Worm (Caenorhabditis elegans) whole organism, L4 larva: ENCODE measurements around the gene W07E11.1.

Source experiments
- F10B5.3 ChIP-seq: sonication (generic microtip); optimal IDR thresholded peaks from 2 replicates; lab custom pipeline; 2016; ENCODE audit warnings: mild to moderate bottlenecking, missing genetic modification characterization, missing compliant biosample characterization
- F26F4.8 ChIP-seq: fragments of 200-800 bp; sonication (Bioruptor generic); conservative IDR thresholded peaks from 2 replicates; pipeline ENCODE4 v1.3.6; 2022; ENCODE audit warnings: missing genetic modification characterization, missing compliant biosample characterization
- F44E2.7 ChIP-seq: fragments of 200-800 bp; sonication (Bioruptor generic); IDR thresholded peaks from 2 replicates; pipeline ENCODE4 v2.1.2; 2022; ENCODE audit warnings: missing genetic modification characterization, missing compliant biosample characterization
- R02D3.7 ChIP-seq: fragments of 150-350 bp; sonication (generic microtip); optimal IDR thresholded peaks from 3 replicates; lab custom pipeline; 2014; ENCODE audit warnings: missing biosample characterization, missing genetic modification characterization
- Y48G9A.11 ChIP-seq: fragments of 200-800 bp; sonication (Bioruptor generic); IDR thresholded peaks from 2 replicates; pipeline ENCODE4 v1.3.6; 2022; ENCODE audit warnings: missing genetic modification reagents, missing genetic modification characterization, missing compliant biosample characterization
- Y75B8A.6 ChIP-seq: fragments of 200-800 bp; sonication (Bioruptor generic); IDR thresholded peaks from 2 replicates; pipeline ENCODE4 v1.3.6; 2022; ENCODE audit warnings: missing genetic modification reagents, missing genetic modification characterization, missing compliant biosample characterization
- ZK337.2 ChIP-seq: fragments of 200-800 bp; sonication (Bioruptor generic); IDR thresholded peaks from 2 replicates; pipeline ENCODE4 v1.3.6; 2022; ENCODE audit warnings: missing genetic modification reagents, missing genetic modification characterization, missing compliant biosample characterization
- ZK546.5 ChIP-seq, 2 experiments: sonication (generic microtip); optimal IDR thresholded peaks; 2 replicates each; lab custom pipeline; 2017; ENCODE audit warnings: missing biosample characterization in 2 of 2, missing genetic modification characterization in 2 of 2
- aha-1 ChIP-seq: fragments of 150-350 bp; peaks from one replicate; lab custom pipeline; 2014; ENCODE audit warnings: missing biosample characterization, missing genetic modification characterization
- arid-1 ChIP-seq: fragments of 200-800 bp; sonication (Bioruptor generic); conservative IDR thresholded peaks from 2 replicates; pipeline ENCODE4 v1.3.6; 2022; ENCODE audit warnings: missing genetic modification reagents, missing genetic modification characterization, missing compliant biosample characterization
- attf-4 ChIP-seq: sonication (generic microtip); optimal IDR thresholded peaks from 3 replicates; lab custom pipeline; 2017; ENCODE audit warnings: missing biosample characterization, missing genetic modification characterization
- ceh-28 ChIP-seq: fragments of 150-350 bp; optimal IDR thresholded peaks from 2 replicates; lab custom pipeline; 2014; ENCODE audit warnings: missing biosample characterization, missing genetic modification reagents, missing genetic modification characterization
- ceh-62 ChIP-seq: sonication (generic microtip); optimal IDR thresholded peaks from 2 replicates; lab custom pipeline; 2017; ENCODE audit warnings: missing biosample characterization, missing genetic modification characterization
- ceh-82 ChIP-seq: sonication (generic microtip); optimal IDR thresholded peaks from 2 replicates; lab custom pipeline; 2017; ENCODE audit warnings: missing biosample characterization, missing genetic modification characterization
- cey-2 ChIP-seq: sonication (generic microtip); optimal IDR thresholded peaks from 3 replicates; lab custom pipeline; 2017; ENCODE audit warnings: missing genetic modification characterization, mild to moderate bottlenecking, missing compliant biosample characterization, antibody characterized with exemption, borderline replicate concordance; ENCODE audit not compliant: insufficient read depth
- daf-19 ChIP-seq: fragments of 200-800 bp; sonication (Bioruptor generic); conservative IDR thresholded peaks from 2 replicates; pipeline ENCODE4 v1.3.6; 2022; ENCODE audit warnings: missing genetic modification characterization, missing compliant biosample characterization
- dmd-8 ChIP-seq: fragments of 200-800 bp; sonication (Bioruptor generic); IDR thresholded peaks from 2 replicates; pipeline ENCODE4 v1.3.6; 2022; ENCODE audit warnings: missing genetic modification characterization, missing compliant biosample characterization
- dmd-9 ChIP-seq: fragments of 200-800 bp; sonication (Bioruptor generic); IDR thresholded peaks from 2 replicates; pipeline ENCODE4 v1.3.6; 2022; ENCODE audit warnings: missing genetic modification reagents, missing genetic modification characterization, missing compliant biosample characterization
- fos-1 ChIP-seq: fragments of 150-350 bp; optimal IDR thresholded peaks from 2 replicates; lab custom pipeline; 2014; ENCODE audit warnings: missing biosample characterization, missing genetic modification characterization
- gei-8 ChIP-seq: fragments of 200-800 bp; sonication (Bioruptor generic); optimal IDR thresholded peaks from 2 replicates; lab custom pipeline; 2018; ENCODE audit warnings: mild to moderate bottlenecking, missing genetic modification characterization, missing compliant biosample characterization
- hlh-11 ChIP-seq: fragments of 200-800 bp; sonication (Bioruptor generic); optimal IDR thresholded peaks from 2 replicates; lab custom pipeline; 2018; ENCODE audit warnings: mild to moderate bottlenecking, missing genetic modification characterization, missing compliant biosample characterization
- hmg-1.1 ChIP-seq: fragments of 200-800 bp; sonication (Bioruptor generic); IDR thresholded peaks from 2 replicates; pipeline ENCODE4 v1.3.6; 2022; ENCODE audit warnings: missing genetic modification reagents, missing genetic modification characterization, missing compliant biosample characterization
- jun-1 ChIP-seq: fragments of 150-350 bp; optimal IDR thresholded peaks from 2 replicates; lab custom pipeline; 2014; ENCODE audit warnings: missing biosample characterization, missing genetic modification reagents, missing genetic modification characterization
- lim-7 ChIP-seq: fragments of 200-800 bp; sonication (Bioruptor generic); IDR thresholded peaks from 2 replicates; pipeline ENCODE4 v1.3.6; 2022; ENCODE audit warnings: missing genetic modification characterization, missing compliant biosample characterization
- lin-1 ChIP-seq: fragments of 200-800 bp; sonication (Bioruptor generic); IDR thresholded peaks from 2 replicates; pipeline ENCODE4 v1.3.6; 2022; ENCODE audit warnings: missing genetic modification reagents, missing genetic modification characterization, missing compliant biosample characterization
- lin-13 ChIP-seq: fragments of 150-350 bp; optimal IDR thresholded peaks from 2 replicates; lab custom pipeline; 2014; ENCODE audit warnings: missing biosample characterization, missing genetic modification reagents, missing genetic modification characterization
- lin-29 ChIP-seq: fragments of 200-800 bp; sonication (Bioruptor generic); IDR thresholded peaks from 2 replicates; pipeline ENCODE4 v1.3.6; 2022; ENCODE audit warnings: missing genetic modification reagents, missing genetic modification characterization, missing compliant biosample characterization
- lin-39 ChIP-seq: fragments of 150-350 bp; optimal IDR thresholded peaks from 2 replicates; lab custom pipeline; 2014; ENCODE audit warnings: missing biosample characterization, missing genetic modification reagents, missing genetic modification characterization
- mdt-29 ChIP-seq: fragments of 200-800 bp; sonication (Bioruptor generic); IDR thresholded peaks from 2 replicates; pipeline ENCODE4 v1.3.6; 2022; ENCODE audit warnings: missing genetic modification reagents, missing genetic modification characterization, missing compliant biosample characterization
- mep-1 ChIP-seq: fragments of 150-350 bp; sonication (generic microtip); optimal IDR thresholded peaks from 3 replicates; lab custom pipeline; 2014; ENCODE audit warnings: missing biosample characterization, missing genetic modification characterization
- nhr-28 ChIP-seq: fragments of 150-350 bp; optimal IDR thresholded peaks from 2 replicates; lab custom pipeline; 2014; ENCODE audit warnings: missing biosample characterization, missing genetic modification characterization
- nhr-41 ChIP-seq: fragments of 200-800 bp; sonication (Bioruptor generic); IDR thresholded peaks from 2 replicates; pipeline ENCODE4 v1.3.6; 2022; ENCODE audit warnings: missing genetic modification reagents, missing genetic modification characterization, missing compliant biosample characterization
- nhr-42 ChIP-seq: fragments of 200-800 bp; sonication (Bioruptor generic); IDR thresholded peaks from 2 replicates; pipeline ENCODE4 v1.3.6; 2022; ENCODE audit warnings: missing genetic modification characterization, missing compliant biosample characterization
- nhr-76 ChIP-seq: fragments of 150-350 bp; optimal IDR thresholded peaks from 2 replicates; lab custom pipeline; 2014; ENCODE audit warnings: missing biosample characterization, missing genetic modification characterization
- nhr-77 ChIP-seq: fragments of 150-350 bp; optimal IDR thresholded peaks from 2 replicates; lab custom pipeline; 2014; ENCODE audit warnings: missing biosample characterization, missing genetic modification characterization
- php-3 ChIP-seq: fragments of 200-800 bp; sonication (Bioruptor generic); IDR thresholded peaks from 2 replicates; pipeline ENCODE4 v1.3.6; 2022; ENCODE audit warnings: missing genetic modification reagents, missing genetic modification characterization, missing compliant biosample characterization
- rbr-2 ChIP-seq: sonication (generic microtip); optimal IDR thresholded peaks from 2 replicates; lab custom pipeline; 2016; ENCODE audit warnings: missing genotype, missing genetic modification characterization, missing compliant biosample characterization
- set-16 ChIP-seq: fragments of 200-800 bp; sonication (Bioruptor generic); IDR thresholded peaks from 2 replicates; pipeline ENCODE4 v1.3.6; 2022; ENCODE audit warnings: missing genetic modification reagents, missing genetic modification characterization, missing compliant biosample characterization
- skn-1 ChIP-seq: fragments of 150-350 bp; optimal IDR thresholded peaks from 2 replicates; lab custom pipeline; 2014; ENCODE audit warnings: missing biosample characterization, missing genetic modification characterization
- spr-1 ChIP-seq: sonication (generic microtip); optimal IDR thresholded peaks from 2 replicates; lab custom pipeline; 2016; ENCODE audit warnings: mild to moderate bottlenecking, missing genetic modification characterization, missing compliant biosample characterization
- spr-3 ChIP-seq: fragments of 200-800 bp; sonication (Bioruptor generic); optimal IDR thresholded peaks from 2 replicates; lab custom pipeline; 2018; ENCODE audit warnings: mild to moderate bottlenecking, missing genetic modification characterization, missing compliant biosample characterization
- tra-1 ChIP-seq: fragments of 200-800 bp; sonication (Bioruptor generic); IDR thresholded peaks from 2 replicates; pipeline ENCODE4 v1.3.6; 2022; ENCODE audit warnings: missing genetic modification reagents, missing genetic modification characterization, missing compliant biosample characterization
- unc-39 ChIP-seq: sonication (generic microtip); optimal IDR thresholded peaks from 2 replicates; lab custom pipeline; 2017; ENCODE audit warnings: missing biosample characterization, missing genetic modification characterization
- unc-62 ChIP-seq, 3 experiments: fragments of 150-350 bp in 1 of 3; sonication (generic microtip); optimal IDR thresholded peaks in 2 of 3; peaks in 1 of 3; 1 replicate in 1 of 3; 2 replicates in 2 of 3; lab custom pipeline; 2014 to 2017; ENCODE audit warnings: missing biosample characterization in 3 of 3, missing genetic modification characterization in 3 of 3, missing genetic modification reagents in 3 of 3, missing genotype in 1 of 3
- zag-1 ChIP-seq: fragments of 150-350 bp; optimal IDR thresholded peaks from 2 replicates; lab custom pipeline; 2014; ENCODE audit warnings: missing biosample characterization, missing genetic modification characterization
- zfp-3 ChIP-seq: fragments of 200-800 bp; sonication (Bioruptor generic); conservative IDR thresholded peaks from 2 replicates; pipeline ENCODE4 v1.3.6; 2022; ENCODE audit warnings: missing genetic modification reagents, missing genetic modification characterization, missing compliant biosample characterization
- zip-2 ChIP-seq: fragments of 150-350 bp; optimal IDR thresholded peaks from 2 replicates; lab custom pipeline; 2014; ENCODE audit warnings: missing biosample characterization, missing genetic modification characterization
- ztf-7 ChIP-seq: fragments of 150-350 bp; optimal IDR thresholded peaks from 2 replicates; lab custom pipeline; 2014; ENCODE audit warnings: missing biosample characterization, missing genetic modification characterization

Gene W07E11.1

ce11 chrX:10146592-10146991, 62.2 kb downstream of the W07E11.1 start, which contains the start of gene unc-115 (continued):
- no peak for TF ChIP-seq ceh-82 (tag; lab: Kevin White, UChicago)
- TF ChIP-seq tra-1 (GFP tag; lab: Robert Waterston, UW) = peak; percentile 28; the same call in 1 of the 2 replicates
- TF ChIP-seq arid-1 (GFP tag; lab: Robert Waterston, UW) = peak; percentile 75
- peak; percentile 91 for TF ChIP-seq rbr-2 (tag; lab: Kevin White, UChicago)
- TF ChIP-seq lim-7 = no peak
- TF ChIP-seq nhr-28 = peak; percentile 56
- no peak for TF ChIP-seq ZK337.2 (GFP tag; lab: Robert Waterston, UW)
- TF ChIP-seq zip-2 = no peak
- 0 out of 2 replicates have a peak, but pooled peaks have one; percentile 22 for TF ChIP-seq nhr-42
- TF ChIP-seq nhr-41 (GFP tag; lab: Robert Waterston, UW) = no peak
- TF ChIP-seq Y75B8A.6 (GFP tag; lab: Robert Waterston, UW) = no peak
- peak; percentile 27 for TF ChIP-seq gei-8 (GFP tag; lab: Kevin White, UChicago)
- TF ChIP-seq attf-4 (tag; lab: Kevin White, UChicago) = no peak
- TF ChIP-seq lin-13 (GFP tag; lab: Kevin White, UChicago) = peak; percentile 72
- no peak for TF ChIP-seq skn-1 (tag; lab: Kevin White, UChicago)
- peak; percentile 87 for TF ChIP-seq mep-1
- TF ChIP-seq jun-1 = no peak
- TF ChIP-seq zfp-3 (GFP tag; lab: Robert Waterston, UW) = 0 out of 2 replicates have a peak, but pooled peaks have one; percentile 9
- peak; percentile 92 for TF ChIP-seq hlh-11

- TF ChIP-seq nhr-76 (tag; lab: Kevin White, UChicago) (no peak), hmg-1.1 (GFP tag; lab: Robert Waterston, UW) (no peak), fos-1 (tag; lab: Kevin White, UChicago) (no peak), mdt-29 (no peak), unc-62 (GFP tag; optimal IDR thresholded peaks at IDR 0.05 in 1 of 2; lab: Kevin White, UChicago) (peak in 1 of 2 experiments; percentile 98), unc-62 (tag; optimal IDR thresholded peaks at IDR 0.05; lab: Kevin White, UChicago) (no peak), nhr-77 (no peak), F44E2.7 (no peak)
- TF ChIP-seq, all 104 proteins: peak for 1
Measured at ce11 chrX:10147236-10147635, 62.8 kb downstream of the W07E11.1 start.

DNA sequence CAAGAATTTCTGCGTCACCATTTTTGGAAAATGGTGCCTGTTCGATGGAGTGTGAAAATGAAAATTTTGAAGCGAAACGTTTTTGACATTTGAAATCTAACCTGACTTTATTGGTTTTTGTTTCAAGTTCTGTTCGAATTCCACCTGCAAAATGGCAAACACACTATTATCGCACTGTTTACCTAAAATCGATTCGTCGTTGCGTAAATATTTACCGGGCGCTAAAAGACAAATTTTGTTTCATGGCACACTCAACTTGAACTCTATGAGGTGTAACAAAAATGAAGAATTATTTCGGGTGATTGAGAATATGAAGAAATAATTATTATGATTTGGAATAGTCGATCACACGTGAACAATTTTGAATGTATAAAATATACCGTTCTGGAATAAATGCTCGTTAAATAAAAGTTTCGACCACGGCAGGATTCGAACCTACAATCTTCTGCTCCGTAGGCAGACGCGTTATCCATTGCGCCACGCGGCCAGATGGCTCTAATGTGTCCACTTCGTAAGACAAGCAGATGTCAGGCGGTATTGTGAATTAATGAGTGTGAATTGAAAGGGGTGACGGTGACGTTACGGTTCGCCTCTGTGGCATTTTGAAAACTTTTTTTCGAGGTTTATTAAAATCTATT, 63.9 kb downstream of the W07E11.1 start:
- TF ChIP-seq lin-1 (GFP tag; lab: Robert Waterston, UW) (peak; percentile 21; the same call in 1 of the 2 replicates), F44E2.7 (no peak), zfp-3 (GFP tag; lab: Robert Waterston, UW) (no peak), spr-1 (tag; lab: Kevin White, UChicago) (peak; percentile 13), ztf-7 (tag; lab: Kevin White, UChicago) (no peak), php-3 (GFP tag; lab: Robert Waterston, UW) (0 out of 2 replicates have a peak, but pooled peaks have one; percentile 46), Y48G9A.11 (no peak), hmg-1.1 (GFP tag; lab: Robert Waterston, UW) (no peak), R02D3.7 (tag; lab: Kevin White, UChicago) (no peak), dmd-8 (peak; percentile 59; the same call in 1 of the 2 replicates), aha-1 (tag; lab: Kevin White, UChicago) (peak; percentile 96), daf-19 (GFP tag; lab: Robert Waterston, UW) (peak; percentile 36; the same call in 1 of the 2 replicates), spr-3 (GFP tag; lab: Kevin White, UChicago) (no peak), F10B5.3 (no peak), cey-2 (no peak), lin-13 (GFP tag; lab: Kevin White, UChicago) (peak; percentile 21), unc-39 (tag; lab: Kevin White, UChicago) (no peak), mdt-29 (no peak), fos-1 (tag; lab: Kevin White, UChicago) (no peak), lin-29 (GFP tag; lab: Robert Waterston, UW) (no peak), ceh-28 (tag; lab: Kevin White, UChicago) (no peak), F26F4.8 (GFP tag; lab: Robert Waterston, UW) (0 out of 2 replicates have a peak, but pooled peaks have one; percentile 37), set-16 (GFP tag; lab: Robert Waterston, UW) (no peak), mep-1 (peak; percentile 50), dmd-9 (no peak), ZK546.5 (tag; optimal IDR thresholded peaks at IDR 0.05; lab: Kevin White, UChicago) (no peak), skn-1 (tag; lab: Kevin White, UChicago) (no peak), zag-1 (tag; lab: Kevin White, UChicago) (no peak), ceh-62 (no peak), lin-39 (tag; lab: Kevin White, UChicago) (no peak)
